Fruit fly (Drosophila melanogaster): ENCODE measurements around the gene ppk5.

Gene ppk5

DNA sequence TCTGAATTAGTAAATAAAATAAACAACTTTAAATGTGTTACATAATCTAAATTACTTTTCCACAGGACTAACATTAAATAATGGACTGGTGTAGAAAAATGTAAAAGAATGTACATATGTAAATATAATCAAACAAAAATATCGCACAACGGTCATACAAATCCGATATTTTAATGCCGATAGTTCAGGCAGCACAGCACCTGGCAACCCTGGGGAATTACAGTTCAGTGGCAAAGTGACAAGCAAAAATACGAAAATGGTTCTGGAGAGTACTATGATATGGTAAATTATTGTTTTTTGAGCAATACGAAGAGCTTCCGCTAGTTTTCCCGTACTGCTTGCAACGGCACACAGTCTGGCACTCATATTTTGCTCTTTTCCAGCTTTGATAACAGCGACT is 2.4 kb downstream of the ppk5 start, which contains the start of gene Rpn10:
Gene Rpn10, plus strand, starts transcription at position 144 of the 400 bp plus-strand sequence.
- peak; percentile 75 for TF ChIP-seq tai (GFP tag; optimal IDR thresholded peaks at IDR 0.05)
- peak; percentile 31 for TF ChIP-seq Jra (GFP tag; optimal IDR thresholded peaks at IDR 0.05)
- no peak for TF ChIP-seq Hr78 (GFP tag; optimal IDR thresholded peaks at IDR 0.05)
- TF ChIP-seq Dfd (GFP tag; optimal IDR thresholded peaks at IDR 0.05), result no peak
- no peak for TF ChIP-seq br (GFP tag; optimal IDR thresholded peaks at IDR 0.05)
- peak; percentile 2 for TF ChIP-seq ey (GFP tag; optimal IDR thresholded peaks at IDR 0.05)
- TF ChIP-seq Hr83 (GFP tag; optimal IDR thresholded peaks at IDR 0.05; ENCODE audit: poor library complexity, severe bottlenecking), result peak; percentile 61
- peak; percentile 57 for TF ChIP-seq Hnf4 (GFP tag; optimal IDR thresholded peaks at IDR 0.05)
- no peak for TF ChIP-seq HLH106 (tag; optimal IDR thresholded peaks at IDR 0.05)
- no peak for TF ChIP-seq sage (GFP tag; optimal IDR thresholded peaks at IDR 0.05)
- no peak for TF ChIP-seq Rel (GFP tag; optimal IDR thresholded peaks at IDR 0.05)
- TF ChIP-seq Rel (tag; optimal IDR thresholded peaks at IDR 0.05), result peak; percentile 73

DNA sequence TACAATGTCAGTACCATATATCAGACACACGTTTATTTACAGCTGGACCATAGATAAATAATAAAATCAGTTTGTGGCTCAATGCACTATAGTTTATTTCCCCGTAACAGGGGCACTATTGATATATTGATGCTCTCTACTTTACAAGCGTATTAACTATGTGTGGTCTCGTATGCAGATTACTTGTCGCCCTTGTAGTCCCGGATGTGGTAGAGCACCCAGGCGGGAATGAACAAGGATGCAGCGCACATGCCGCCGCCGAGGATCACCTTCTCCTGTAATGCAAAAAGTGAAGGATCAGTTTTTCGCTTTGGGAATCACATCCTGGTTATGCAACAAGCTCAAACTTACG is 4.4 kb downstream of the ppk5 start:
- no peak for TF ChIP-seq pan (optimal IDR thresholded peaks at IDR 0.05)
- TF ChIP-seq Hnf4 (GFP tag; optimal IDR thresholded peaks at IDR 0.05), result no peak
- no peak for TF ChIP-seq h (GFP tag; optimal IDR thresholded peaks at IDR 0.05)
- no peak for TF ChIP-seq Dfd (GFP tag; optimal IDR thresholded peaks at IDR 0.05)
- TF ChIP-seq jim (GFP tag; optimal IDR thresholded peaks at IDR 0.05), result no peak
- no peak for TF ChIP-seq CrebA (GFP tag; optimal IDR thresholded peaks at IDR 0.05; ENCODE audit: borderline replicate concordance)
- TF ChIP-seq Myc (optimal IDR thresholded peaks at IDR 0.05), result no peak
- no peak for TF ChIP-seq Hr78 (GFP tag; optimal IDR thresholded peaks at IDR 0.05)
- no peak for TF ChIP-seq woc (GFP tag; optimal IDR thresholded peaks at IDR 0.05)
- no peak for TF ChIP-seq Dif (GFP tag; optimal IDR thresholded peaks at IDR 0.05; ENCODE audit: partially characterized antibody)
- TF ChIP-seq rgr (GFP tag; optimal IDR thresholded peaks at IDR 0.05), result no peak
- no peak for TF ChIP-seq Abd-B (GFP tag; optimal IDR thresholded peaks at IDR 0.05)
- no peak for TF ChIP-seq dsf (GFP tag; optimal IDR thresholded peaks at IDR 0.05; ENCODE audit: borderline replicate concordance)
- no peak for TF ChIP-seq tai (GFP tag; optimal IDR thresholded peaks at IDR 0.05)
- TF ChIP-seq Hr83 (GFP tag; optimal IDR thresholded peaks at IDR 0.05; ENCODE audit: poor library complexity, severe bottlenecking), result no peak
- TF ChIP-seq psq (GFP tag; optimal IDR thresholded peaks at IDR 0.05), result no peak
- TF ChIP-seq Sp1 (GFP tag; optimal IDR thresholded peaks at IDR 0.05), result no peak
- no peak for TF ChIP-seq dmrt93B (GFP tag; optimal IDR thresholded peaks at IDR 0.05)
- no peak for TF ChIP-seq HLH106 (tag; optimal IDR thresholded peaks at IDR 0.05)

DNA sequence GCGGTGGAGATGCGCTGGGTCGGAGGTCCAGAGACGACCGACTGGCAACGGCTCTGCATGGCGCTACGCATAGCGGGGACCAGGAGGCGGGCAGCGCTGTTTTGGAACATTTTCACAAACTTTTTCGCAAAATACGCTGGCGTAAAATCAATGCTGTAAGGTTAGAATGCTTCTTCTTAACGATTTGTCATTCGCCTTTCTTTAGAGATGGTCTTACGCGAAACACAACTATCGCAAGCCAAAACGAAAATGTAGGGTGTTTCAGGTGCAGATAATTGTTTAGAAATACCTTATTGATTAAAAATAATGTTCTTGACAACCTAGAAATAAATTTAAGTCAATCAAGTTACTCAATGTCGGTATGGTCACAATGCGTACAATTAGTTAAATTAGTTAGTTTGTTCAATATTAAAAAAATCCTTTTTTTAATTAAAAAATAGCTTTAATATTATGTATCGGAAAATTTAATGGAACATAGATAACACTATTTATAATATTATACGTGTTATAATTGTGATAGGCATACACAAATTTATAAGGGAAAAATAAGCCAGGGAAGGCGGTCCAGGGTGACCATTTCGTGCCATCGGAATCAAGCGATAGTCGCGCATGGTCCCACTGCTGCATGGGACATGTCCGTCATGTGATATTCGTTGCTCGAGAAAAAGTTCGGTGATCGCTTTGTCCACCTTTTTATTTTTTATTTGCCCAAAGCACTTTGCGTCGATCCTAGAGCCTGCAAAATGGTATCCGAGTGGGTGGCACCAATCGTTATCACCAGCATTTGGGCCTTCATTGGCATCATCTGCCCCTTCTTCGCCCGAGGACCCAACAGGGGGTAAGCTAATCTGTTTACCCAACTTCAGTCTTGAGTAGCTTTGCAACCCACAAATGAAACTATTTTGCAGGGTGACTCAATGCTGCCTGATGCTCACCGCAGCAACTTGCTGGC is 5.1 kb downstream of the ppk5 start, which contains the start of the genes COX8 and VhaM9.7-b:
Gene COX8, minus strand, starts transcription at position 203 of the 952 bp plus-strand sequence.
Gene VhaM9.7-b, plus strand, starts transcription at position 618 of the 952 bp plus-strand sequence.
- TF ChIP-seq Jra (GFP tag; optimal IDR thresholded peaks at IDR 0.05), result no peak
- TF ChIP-seq lola (GFP tag; optimal IDR thresholded peaks at IDR 0.05), result no peak
- TF ChIP-seq h (GFP tag; optimal IDR thresholded peaks at IDR 0.05), result no peak
- peak; percentile 36 for TF ChIP-seq sv (GFP tag; optimal IDR thresholded peaks at IDR 0.05)
- TF ChIP-seq sage (GFP tag; optimal IDR thresholded peaks at IDR 0.05), result no peak
- TF ChIP-seq br (GFP tag; optimal IDR thresholded peaks at IDR 0.05), result no peak
- no peak for TF ChIP-seq Dfd (GFP tag; optimal IDR thresholded peaks at IDR 0.05)
- TF ChIP-seq N (GFP tag; optimal IDR thresholded peaks at IDR 0.05), result no peak
- no peak for TF ChIP-seq OdsH (GFP tag; optimal IDR thresholded peaks at IDR 0.05)
- TF ChIP-seq Abd-B (GFP tag; optimal IDR thresholded peaks at IDR 0.05), result no peak
- no peak for TF ChIP-seq rgr (GFP tag; optimal IDR thresholded peaks at IDR 0.05)
- TF ChIP-seq Myc (optimal IDR thresholded peaks at IDR 0.05), result peak; percentile 11
- no peak for TF ChIP-seq Mio (GFP tag; optimal IDR thresholded peaks at IDR 0.05)
- TF ChIP-seq CG32264 (GFP tag; optimal IDR thresholded peaks at IDR 0.05), result no peak
- no peak for TF ChIP-seq tai (GFP tag; optimal IDR thresholded peaks at IDR 0.05)
- no peak for TF ChIP-seq jim (GFP tag; optimal IDR thresholded peaks at IDR 0.05)
- TF ChIP-seq Vsx2 (GFP tag; optimal IDR thresholded peaks at IDR 0.05; ENCODE audit: partially characterized antibody), result no peak
- TF ChIP-seq Sp1 (GFP tag; optimal IDR thresholded peaks at IDR 0.05), result no peak
- peak; percentile 48 for TF ChIP-seq ey (GFP tag; optimal IDR thresholded peaks at IDR 0.05)
- TF ChIP-seq Hr78 (GFP tag; optimal IDR thresholded peaks at IDR 0.05), result no peak
- TF ChIP-seq Rel (GFP tag; optimal IDR thresholded peaks at IDR 0.05), result no peak
- peak; percentile 86 for TF ChIP-seq Rel (tag; optimal IDR thresholded peaks at IDR 0.05)
- TF ChIP-seq dsf (GFP tag; optimal IDR thresholded peaks at IDR 0.05; ENCODE audit: borderline replicate concordance), result peak; percentile 69
- peak; percentile 83 for TF ChIP-seq Hr83 (GFP tag; optimal IDR thresholded peaks at IDR 0.05; ENCODE audit: poor library complexity, severe bottlenecking)
- TF ChIP-seq CrebA (GFP tag; optimal IDR thresholded peaks at IDR 0.05; ENCODE audit: borderline replicate concordance), result no peak
- no peak for TF ChIP-seq foxo (GFP tag; optimal IDR thresholded peaks at IDR 0.05)
- TF ChIP-seq Hnf4 (GFP tag; optimal IDR thresholded peaks at IDR 0.05), result peak; percentile 56
- no peak for TF ChIP-seq GATAd (GFP tag; optimal IDR thresholded peaks at IDR 0.05)
- no peak for TF ChIP-seq fru (GFP tag; optimal IDR thresholded peaks at IDR 0.05)
- peak; percentile 17 for TF ChIP-seq psq (GFP tag; optimal IDR thresholded peaks at IDR 0.05)
- TF ChIP-seq brk (GFP tag; optimal IDR thresholded peaks at IDR 0.05), result peak; percentile 71
- no peak for TF ChIP-seq dmrt93B (GFP tag; optimal IDR thresholded peaks at IDR 0.05)
- no peak for TF ChIP-seq HLH106 (tag; optimal IDR thresholded peaks at IDR 0.05)
- no peak for TF ChIP-seq dl (GFP tag; optimal IDR thresholded peaks at IDR 0.05; ENCODE audit: insufficient read depth in 1 of 2, partially characterized antibody in 2 of 2)
- no peak for TF ChIP-seq pan (optimal IDR thresholded peaks at IDR 0.05)
- TF ChIP-seq woc (GFP tag; optimal IDR thresholded peaks at IDR 0.05), result peak; percentile 86
- TF ChIP-seq usp (GFP tag; optimal IDR thresholded peaks at IDR 0.05), result no peak
- no peak for TF ChIP-seq Dif (GFP tag; optimal IDR thresholded peaks at IDR 0.05; ENCODE audit: partially characterized antibody)
- TF ChIP-seq CG9705 (GFP tag; optimal IDR thresholded peaks at IDR 0.05), result peak; percentile 63

Measured in whole organism, wandering third instar larva.